Worm (Caenorhabditis elegans): ENCODE results near the gene C49G7.13.

C49G7.13 gene

DNA sequence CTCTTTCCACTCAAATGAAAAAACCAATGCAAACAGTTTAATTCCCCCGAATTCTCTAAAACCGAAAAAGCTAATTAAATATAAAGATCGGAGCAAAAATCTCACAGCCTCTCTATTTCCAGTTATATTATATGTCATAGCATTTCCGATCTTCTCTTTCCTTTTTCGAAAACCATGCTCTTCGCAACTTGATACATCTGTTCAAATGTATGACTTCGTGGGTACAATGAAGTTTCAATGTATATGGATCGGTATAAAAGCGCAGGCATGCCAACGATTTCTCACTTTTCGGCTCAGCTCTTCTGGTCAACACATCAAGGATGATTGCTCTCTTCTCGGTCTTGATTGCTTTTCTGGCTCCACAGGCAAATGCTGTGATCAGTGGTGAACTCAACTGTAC is 10.2 kb downstream of the C49G7.13 start, which contains the start of gene phat-7:
phat-7 (plus strand) TSS at position 301 of the 400 bp plus-strand sequence.
- TF ChIP-seq ceh-39 (tag; optimal IDR thresholded peaks at IDR 0.05) (no peak), bed-3 (GFP tag; optimal IDR thresholded peaks at IDR 0.05) (no peak), nhr-12 (tag; optimal IDR thresholded peaks at IDR 0.05) (no peak), ceh-83 (GFP tag; optimal IDR thresholded peaks at IDR 0.05) (no peak), hlh-1 (tag; optimal IDR thresholded peaks at IDR 0.05) (no peak), ceh-43 (GFP tag; optimal IDR thresholded peaks at IDR 0.05) (no peak), nhr-237 (tag; optimal IDR thresholded peaks at IDR 0.05) (no peak), zip-8 (tag; optimal IDR thresholded peaks at IDR 0.05) (no peak), unc-120 (tag; optimal IDR thresholded peaks at IDR 0.05; ENCODE audit: poor library complexity, severe bottlenecking) (no peak), mab-5 (tag; optimal IDR thresholded peaks at IDR 0.05) (no peak), ham-2 (GFP tag; optimal IDR thresholded peaks at IDR 0.05) (no peak), sem-2 (GFP tag; optimal IDR thresholded peaks at IDR 0.05) (no peak), lsy-2 (tag; optimal IDR thresholded peaks at IDR 0.05) (no peak), tbx-8 (GFP tag; optimal IDR thresholded peaks at IDR 0.05) (no peak), ces-1 (GFP tag; optimal IDR thresholded peaks at IDR 0.05) (no peak), nhr-28 (tag; optimal IDR thresholded peaks at IDR 0.05) (no peak), lin-13 (tag; optimal IDR thresholded peaks at IDR 0.05) (no peak), elt-3 (tag; optimal IDR thresholded peaks at IDR 0.05) (no peak), sptf-1 (tag; optimal IDR thresholded peaks at IDR 0.05) (no peak)

DNA sequence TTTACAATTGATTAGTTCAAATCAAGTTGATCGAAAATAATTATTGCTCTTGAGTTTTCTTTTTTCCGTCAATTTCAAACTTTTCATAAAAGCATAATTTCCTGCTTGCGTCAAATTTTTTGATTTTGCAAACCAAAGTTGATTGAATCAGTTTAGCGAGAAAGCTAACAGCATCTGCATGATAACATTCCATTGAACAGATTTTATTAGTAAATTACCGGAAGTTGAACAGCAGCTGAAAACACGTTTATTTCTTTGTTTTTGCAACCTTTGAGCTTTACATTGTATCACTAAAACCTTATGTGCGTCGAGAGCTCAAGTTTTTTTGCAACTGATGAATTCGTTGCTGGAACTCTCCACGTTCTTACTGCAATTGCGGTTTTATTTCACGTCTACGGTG is 11.6 kb downstream of the C49G7.13 start, which contains the start of gene srh-169:
srh-169 (plus strand) TSS at position 301 of the 400 bp plus-strand sequence.
- TF ChIP-seq lsy-2 (tag; optimal IDR thresholded peaks at IDR 0.05), result no peak
- TF ChIP-seq pha-4 (tag; optimal IDR thresholded peaks at IDR 0.05), result no peak
- no peak for TF ChIP-seq nhr-237 (tag; optimal IDR thresholded peaks at IDR 0.05)
- TF ChIP-seq ceh-43 (GFP tag; optimal IDR thresholded peaks at IDR 0.05), result no peak

DNA sequence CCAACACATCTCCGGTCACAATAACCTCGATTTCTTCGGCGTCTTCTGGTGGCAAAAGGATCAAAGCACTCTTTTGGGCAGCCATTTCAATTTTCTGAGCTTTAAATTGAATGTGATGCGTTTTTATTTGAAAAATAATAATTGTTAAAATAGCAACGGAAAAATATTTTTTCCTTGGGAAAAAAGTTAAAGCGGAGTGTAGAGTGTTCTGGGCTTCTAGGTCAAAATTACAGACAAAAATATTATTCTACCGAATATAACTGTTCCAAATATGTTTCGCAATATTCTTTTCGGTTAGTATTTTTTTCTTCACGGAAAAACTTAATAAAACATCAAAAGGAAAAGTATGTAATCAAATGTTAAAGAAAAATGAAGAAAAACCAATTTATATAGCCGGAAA is 19.1 kb downstream of the C49G7.13 start, which contains the start of gene djr-1.2:
djr-1.2 (minus strand) TSS at position 101 of the 400 bp plus-strand sequence.
- TF ChIP-seq tbx-8 (GFP tag; optimal IDR thresholded peaks at IDR 0.05) (no peak), ces-1 (GFP tag; optimal IDR thresholded peaks at IDR 0.05) (no peak), nhr-237 (tag; optimal IDR thresholded peaks at IDR 0.05) (no peak), snpc-4 (tag; optimal IDR thresholded peaks at IDR 0.05) (no peak), drap-1 (GFP tag; optimal IDR thresholded peaks at IDR 0.05) (no peak), lin-13 (tag; optimal IDR thresholded peaks at IDR 0.05) (no peak), mab-5 (tag; optimal IDR thresholded peaks at IDR 0.05) (no peak), nhr-2 (tag; optimal IDR thresholded peaks at IDR 0.05) (no peak), mls-2 (tag; optimal IDR thresholded peaks at IDR 0.05) (no peak), nhr-76 (tag; optimal IDR thresholded peaks at IDR 0.05) (no peak), unc-39 (tag; optimal IDR thresholded peaks at IDR 0.05) (no peak), lin-32 (GFP tag; optimal IDR thresholded peaks at IDR 0.05) (no peak), unc-120 (tag; optimal IDR thresholded peaks at IDR 0.05; ENCODE audit: poor library complexity, severe bottlenecking) (no peak), cnd-1 (tag; optimal IDR thresholded peaks at IDR 0.05) (no peak), pha-4 (tag; optimal IDR thresholded peaks at IDR 0.05) (no peak)

DNA sequence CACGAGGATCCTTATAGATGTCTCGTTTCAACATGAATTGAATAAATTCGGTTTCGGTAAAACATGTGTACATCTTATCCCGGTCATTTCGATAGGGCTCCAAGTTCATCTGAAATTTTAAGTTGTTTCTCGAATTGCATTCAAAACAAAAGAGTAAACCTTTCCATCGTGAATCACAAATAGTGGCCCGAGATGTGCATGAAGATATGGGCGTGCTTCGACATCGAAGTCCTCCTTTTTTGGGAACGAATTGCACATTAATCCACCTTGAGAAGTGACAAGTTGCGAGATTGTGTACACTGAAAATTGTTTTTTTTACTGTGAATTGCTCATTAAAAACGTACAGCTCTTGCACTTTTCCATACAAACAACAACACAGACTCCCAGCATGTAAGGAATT is 20.3 kb downstream of the C49G7.13 start:
- TF ChIP-seq bed-3 (GFP tag; optimal IDR thresholded peaks at IDR 0.05) (no peak), nhr-2 (tag; optimal IDR thresholded peaks at IDR 0.05) (no peak), flh-1 (GFP tag; optimal IDR thresholded peaks at IDR 0.05) (no peak), cnd-1 (tag; optimal IDR thresholded peaks at IDR 0.05) (no peak), ztf-11 (tag; optimal IDR thresholded peaks at IDR 0.05) (no peak), hlh-1 (tag; optimal IDR thresholded peaks at IDR 0.05) (no peak), ceh-83 (GFP tag; optimal IDR thresholded peaks at IDR 0.05) (no peak)

DNA sequence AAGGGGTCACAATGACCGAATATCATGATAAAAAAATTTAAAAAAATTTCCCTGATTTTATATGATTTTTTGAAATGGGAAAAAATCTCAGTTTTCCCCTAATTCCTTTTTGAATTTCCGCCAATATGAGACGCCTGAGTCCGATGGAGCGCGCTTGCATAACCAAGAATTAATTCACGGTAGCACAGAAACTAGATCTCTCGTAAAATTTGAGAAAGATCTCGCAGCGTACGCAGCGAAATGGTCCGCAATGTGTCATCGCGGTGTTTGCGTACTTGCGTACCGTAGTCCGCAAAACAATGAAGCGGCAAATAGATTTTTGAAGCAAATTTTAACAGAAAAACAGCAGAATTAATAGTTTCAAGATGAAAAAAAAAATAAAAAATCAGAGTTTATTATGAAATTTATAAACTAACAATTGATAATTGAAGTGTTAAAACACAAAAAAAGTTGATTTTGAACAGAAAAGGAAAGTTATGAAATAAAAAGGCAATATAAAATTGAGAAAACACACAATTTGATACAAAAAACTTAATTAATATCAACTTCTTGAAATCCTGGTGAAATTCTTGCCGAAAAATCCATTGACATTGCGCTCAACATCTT is 27.8 kb downstream of the C49G7.13 start:
- TF ChIP-seq lsy-2 (tag; optimal IDR thresholded peaks at IDR 0.05), result peak; percentile 86

DNA sequence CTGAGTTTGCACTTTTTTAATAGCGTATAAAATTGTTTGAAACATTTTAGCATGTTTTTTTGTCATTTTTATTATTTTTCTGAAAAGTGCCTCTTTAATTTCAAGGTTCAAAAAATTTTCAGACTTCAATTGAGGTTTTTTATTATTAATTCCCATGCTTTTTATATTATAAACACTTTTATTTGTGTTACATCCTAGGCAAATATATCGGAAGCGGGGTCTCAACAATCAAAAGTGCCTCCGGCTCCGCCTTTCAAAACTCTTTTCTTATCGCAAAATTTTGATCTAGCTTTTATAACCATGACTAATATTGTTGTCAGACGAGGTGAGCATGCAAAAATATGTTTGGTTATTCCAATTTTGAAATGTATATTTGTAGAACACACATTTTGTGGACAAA is 37.5 kb downstream of the C49G7.13 start, which contains the start of gene otpl-2:
otpl-2 (plus strand) TSS at position 301 of the 400 bp plus-strand sequence.
- TF ChIP-seq mab-5 (tag; optimal IDR thresholded peaks at IDR 0.05), result no peak
- no peak for TF ChIP-seq nhr-28 (tag; optimal IDR thresholded peaks at IDR 0.05)

All from whole organism, mixed stage, embryonic.